Fruit fly (Drosophila melanogaster) whole organism, embryonic: ENCODE measurements around the gene Vha100-2.

Experiments
- Ada2b ChIP-seq: fragments of 200-800 bp; sonication (Bioruptor generic); IDR thresholded peaks from 2 replicates; pipeline ENCODE4 v1.3.6; 2022; ENCODE audit warnings: missing biosample characterization, missing genetic modification characterization
- Atf-2 ChIP-seq: fragments of 200-800 bp; sonication (Bioruptor generic); optimal IDR thresholded peaks from 2 replicates; lab custom pipeline; 2016; ENCODE audit warnings: missing biosample characterization, missing genetic modification characterization
- Awh ChIP-seq: fragments of 200-800 bp; sonication (Bioruptor generic); IDR thresholded peaks from 2 replicates; pipeline ENCODE4, ENCODE4 v1.3.6; 2022; ENCODE audit warnings: missing biosample characterization, missing genetic modification characterization
- Bdp1 ChIP-seq: fragments of 200-800 bp; sonication (Bioruptor generic); optimal IDR thresholded peaks from 3 replicates; lab custom pipeline; 2016; ENCODE audit warnings: missing biosample characterization, missing genetic modification characterization
- CG10274 ChIP-seq: fragments of 200-800 bp; sonication (Bioruptor generic); optimal IDR thresholded peaks from 3 replicates; lab custom pipeline; 2017; ENCODE audit warnings: missing biosample characterization, mild to moderate bottlenecking, missing genetic modification characterization
- CG10462 ChIP-seq: fragments of 200-800 bp; sonication (Bioruptor generic); optimal IDR thresholded peaks from 2 replicates; lab custom pipeline; 2016; ENCODE audit warnings: missing biosample characterization, missing genetic modification characterization
- CG11696 ChIP-seq: fragments of 200-800 bp; sonication (Bioruptor generic); IDR thresholded peaks from 2 replicates; pipeline ENCODE4 v1.3.6; 2022; ENCODE audit warnings: missing biosample characterization, missing genetic modification characterization
- CG12744 ChIP-seq: fragments of 200-800 bp; sonication (Bioruptor generic); optimal IDR thresholded peaks from 2 replicates; lab custom pipeline; 2016; ENCODE audit warnings: missing biosample characterization, missing genetic modification characterization
- CG13624 ChIP-seq: fragments of 200-800 bp; sonication (Bioruptor generic); optimal IDR thresholded peaks from 2 replicates; lab custom pipeline; 2016; ENCODE audit warnings: missing biosample characterization, missing genetic modification characterization
- CG14667 ChIP-seq: fragments of 200-800 bp; sonication (Bioruptor generic); IDR thresholded peaks from 2 replicates; pipeline ENCODE4 v1.3.6; 2022; ENCODE audit warnings: missing biosample characterization, missing genetic modification characterization
- CG15011 ChIP-seq: fragments of 200-800 bp; sonication (Bioruptor generic); optimal IDR thresholded peaks from 3 replicates; lab custom pipeline; 2018; ENCODE audit warnings: missing biosample characterization, mild to moderate bottlenecking, missing genetic modification characterization
- CG15514 ChIP-seq: fragments of 200-800 bp; sonication (Bioruptor generic); optimal IDR thresholded peaks from 3 replicates; lab custom pipeline; 2017; ENCODE audit warnings: missing biosample characterization, missing genetic modification characterization, mild to moderate bottlenecking, moderate library complexity, missing genetic modification reagents
- CG1792 ChIP-seq: fragments of 200-800 bp; sonication (Bioruptor generic); optimal IDR thresholded peaks from 2 replicates; lab custom pipeline; 2016; ENCODE audit warnings: missing biosample characterization, missing genetic modification characterization
- CG18599 ChIP-seq: fragments of 200-800 bp; sonication (Bioruptor generic); optimal IDR thresholded peaks from 3 replicates; lab custom pipeline; 2017; ENCODE audit warnings: missing biosample characterization, missing genetic modification characterization, mild to moderate bottlenecking, moderate library complexity, missing genetic modification reagents
- CG2889 ChIP-seq: fragments of 200-800 bp; sonication (Bioruptor generic); IDR thresholded peaks from 3 replicates; pipeline ENCODE4 v1.3.6; 2022; ENCODE audit warnings: missing biosample characterization, missing genetic modification characterization
- CG34224 ChIP-seq: fragments of 200-800 bp; sonication (Bioruptor generic); IDR thresholded peaks from 3 replicates; pipeline ENCODE4 v1.3.6; 2022; ENCODE audit warnings: missing biosample characterization, missing genetic modification characterization; ENCODE audit not compliant: partially characterized antibody
- CG3995 ChIP-seq: fragments of 200-800 bp; sonication (Bioruptor generic); optimal IDR thresholded peaks from 3 replicates; lab custom pipeline; 2016; ENCODE audit warnings: missing biosample characterization, missing genetic modification characterization
- CG42726 ChIP-seq: fragments of 200-800 bp; sonication (Bioruptor generic); IDR thresholded peaks from 2 replicates; pipeline ENCODE4 v1.3.6; 2022; ENCODE audit warnings: missing biosample characterization, missing genetic modification characterization; ENCODE audit not compliant: partially characterized antibody
- CG4424 ChIP-seq: fragments of 200-800 bp; sonication (Bioruptor generic); optimal IDR thresholded peaks from 3 replicates; lab custom pipeline; 2016; ENCODE audit warnings: missing biosample characterization, missing genetic modification characterization
- CG7928 ChIP-seq: fragments of 200-800 bp; sonication (Bioruptor generic); optimal IDR thresholded peaks from 2 replicates; lab custom pipeline; 2017; ENCODE audit warnings: missing biosample characterization, mild to moderate bottlenecking, missing genetic modification characterization
- CG8388 ChIP-seq: fragments of 200-800 bp; sonication (Bioruptor generic); optimal IDR thresholded peaks from 2 replicates; lab custom pipeline; 2019; ENCODE audit warnings: missing biosample characterization, mild to moderate bottlenecking, missing genetic modification characterization, moderate library complexity
- CG9797 ChIP-seq: fragments of 200-800 bp; sonication (Bioruptor generic); optimal IDR thresholded peaks from 3 replicates; lab custom pipeline; 2018; ENCODE audit warnings: missing biosample characterization, mild to moderate bottlenecking, missing genetic modification characterization
- CG9876 ChIP-seq: fragments of 200-800 bp; sonication (Bioruptor generic); optimal IDR thresholded peaks from 2 replicates; lab custom pipeline; 2016; ENCODE audit warnings: missing biosample characterization, missing genetic modification characterization
- Dek ChIP-seq: fragments of 200-800 bp; sonication (Bioruptor generic); optimal IDR thresholded peaks from 3 replicates; lab custom pipeline; 2019; ENCODE audit warnings: missing biosample characterization, mild to moderate bottlenecking, missing genetic modification characterization, moderate library complexity
- Ets97D ChIP-seq: fragments of 200-800 bp; sonication (Bioruptor generic); optimal IDR thresholded peaks from 3 replicates; lab custom pipeline; 2016; ENCODE audit warnings: missing biosample characterization, missing genetic modification characterization
- H15 ChIP-seq: fragments of 200-800 bp; sonication (Bioruptor generic); IDR thresholded peaks from 3 replicates; pipeline ENCODE4 v1.3.6; 2022; ENCODE audit warnings: missing biosample characterization, missing genetic modification characterization
- H2.0 ChIP-seq: fragments of 200-800 bp; sonication (Bioruptor generic); IDR thresholded peaks from 2 replicates; pipeline ENCODE4 v1.3.6; 2022; ENCODE audit warnings: missing biosample characterization, missing genetic modification characterization
- HHEX ChIP-seq: fragments of 200-800 bp; sonication (Bioruptor generic); optimal IDR thresholded peaks from 3 replicates; lab custom pipeline; 2017; ENCODE audit warnings: missing biosample characterization, mild to moderate bottlenecking, missing genetic modification characterization, missing genetic modification reagents
- HLH54F ChIP-seq: fragments of 200-800 bp; sonication (Bioruptor generic); optimal IDR thresholded peaks from 3 replicates; lab custom pipeline; 2016; ENCODE audit warnings: missing biosample characterization, missing genetic modification characterization
- Lim3 ChIP-seq: fragments of 200-800 bp; sonication (Bioruptor generic); IDR thresholded peaks from 2 replicates; pipeline ENCODE4 v1.3.6; 2022; ENCODE audit warnings: missing biosample characterization, missing genetic modification characterization
- Side ChIP-seq: fragments of 200-800 bp; sonication (Bioruptor generic); optimal IDR thresholded peaks from 2 replicates; lab custom pipeline; 2016; ENCODE audit warnings: missing biosample characterization, missing genetic modification characterization
- Sox100B ChIP-seq: fragments of 200-800 bp; sonication (Bioruptor generic); optimal IDR thresholded peaks from 3 replicates; lab custom pipeline; 2018; ENCODE audit warnings: missing biosample characterization, mild to moderate bottlenecking, missing genetic modification characterization
- bowl ChIP-seq: fragments of 200-800 bp; sonication (Bioruptor generic); IDR thresholded peaks from 2 replicates; pipeline ENCODE4 v1.3.6; 2022; ENCODE audit warnings: missing biosample characterization, missing genetic modification characterization
- bsh ChIP-seq, 2 experiments: fragments of 200-800 bp; sonication (Bioruptor generic); optimal IDR thresholded peaks; 2 replicates each; lab custom pipeline; 2017 to 2018; ENCODE audit warnings: mild to moderate bottlenecking in 2 of 2, missing biosample characterization in 2 of 2, missing genetic modification characterization in 2 of 2, moderate library complexity in 1 of 2
- cg ChIP-seq: fragments of 200-800 bp; sonication (Bioruptor generic); optimal IDR thresholded peaks from 3 replicates; lab custom pipeline; 2019; ENCODE audit warnings: missing biosample characterization, mild to moderate bottlenecking, missing genetic modification characterization, moderate library complexity
- da ChIP-seq: fragments of 200-800 bp; sonication (Bioruptor generic); optimal IDR thresholded peaks from 2 replicates; lab custom pipeline; 2016; ENCODE audit warnings: missing biosample characterization, missing genetic modification characterization
- dan ChIP-seq: fragments of 200-800 bp; sonication (Bioruptor generic); IDR thresholded peaks from 2 replicates; pipeline ENCODE4 v1.3.6; 2022; ENCODE audit warnings: missing biosample characterization, missing genetic modification characterization
- dati ChIP-seq: fragments of 200-800 bp; sonication (Bioruptor generic); IDR thresholded peaks from 2 replicates; pipeline ENCODE4 v1.3.6; 2022; ENCODE audit warnings: missing biosample characterization, missing genetic modification characterization
- grau ChIP-seq: fragments of 200-800 bp; optimal IDR thresholded peaks from 3 replicates; lab custom pipeline; 2019; ENCODE audit warnings: missing biosample characterization, mild to moderate bottlenecking, missing genetic modification characterization, moderate library complexity
- knrl ChIP-seq: fragments of 200-800 bp; sonication (Bioruptor generic); IDR thresholded peaks from 3 replicates; pipeline ENCODE4 v1.3.6; 2022; ENCODE audit warnings: missing biosample characterization, missing genetic modification characterization; ENCODE audit not compliant: partially characterized antibody
- lola ChIP-seq, 3 experiments: fragments of >200 bp in 2 of 3; fragments of 200-800 bp in 1 of 3; sonication (Bioruptor generic) in 1 of 3; optimal IDR thresholded peaks; 2 replicates each; lab custom pipeline; 2017 to 2019; ENCODE audit warnings: missing biosample characterization in 3 of 3, missing genetic modification characterization in 3 of 3, mild to moderate bottlenecking in 1 of 3, moderate library complexity in 1 of 3
- pfk ChIP-seq: fragments of 200-800 bp; sonication (Bioruptor generic); optimal IDR thresholded peaks from 2 replicates; lab custom pipeline; 2018; ENCODE audit warnings: missing biosample characterization, mild to moderate bottlenecking, missing genetic modification characterization, moderate library complexity
- sc ChIP-seq, 3 experiments: fragments of >200 bp in 2 of 3; fragments of 200-800 bp in 1 of 3; sonication (Bioruptor generic) in 1 of 3; optimal IDR thresholded peaks; 2 replicates in 2 of 3; 3 replicates in 1 of 3; lab custom pipeline; 2017; ENCODE audit warnings: mild to moderate bottlenecking in 1 of 3, missing biosample characterization in 1 of 3, missing genetic modification characterization in 1 of 3, missing genetic modification reagents in 1 of 3
- sisA ChIP-seq: fragments of 200-800 bp; sonication (Bioruptor generic); IDR thresholded peaks from 2 replicates; pipeline ENCODE4 v1.3.6; 2022; ENCODE audit warnings: missing biosample characterization, missing genetic modification characterization
- tio ChIP-seq: fragments of 200-800 bp; sonication (Bioruptor generic); optimal IDR thresholded peaks from 2 replicates; lab custom pipeline; 2017; ENCODE audit warnings: missing biosample characterization, missing genetic modification characterization, inconsistent platforms
- twi ChIP-seq: fragments of 200-800 bp; optimal IDR thresholded peaks from 2 replicates; lab custom pipeline; 2019; ENCODE audit warnings: missing biosample characterization, mild to moderate bottlenecking, missing genetic modification characterization, moderate library complexity
- wek ChIP-seq: fragments of 200-800 bp; sonication (Bioruptor generic); optimal IDR thresholded peaks from 3 replicates; lab custom pipeline; 2018; ENCODE audit warnings: missing biosample characterization, mild to moderate bottlenecking, missing genetic modification characterization, moderate library complexity
- zen ChIP-seq: fragments of 200-800 bp; sonication (Bioruptor generic); optimal IDR thresholded peaks from 3 replicates; lab custom pipeline; 2018; ENCODE audit warnings: missing biosample characterization, mild to moderate bottlenecking, missing genetic modification characterization, moderate library complexity

Vha100-2 gene

dm6 chr3R:18396801-18397604 lies 2.0 kb downstream of the Vha100-2 start, which contains the start of gene Vti1b (continued):
- TF ChIP-seq grau, result peak; percentile 100
- peak; percentile 60 for TF ChIP-seq wek
- TF ChIP-seq Atf-2 (GFP tag; lab: Kevin White, UChicago), result peak; percentile 95
- TF ChIP-seq CG10274 (GFP tag; lab: Kevin White, UChicago), result peak; percentile 83
- TF ChIP-seq Sox100B (GFP tag; lab: Kevin White, UChicago), result peak; percentile 91
- peak; percentile 69; the same call in 1 of the 2 replicates for TF ChIP-seq CG11696
- peak; percentile 94 for TF ChIP-seq H2.0 (GFP tag; lab: Robert Waterston, UW)
- peak; percentile 71 for TF ChIP-seq CG7928 (GFP tag; lab: Kevin White, UChicago)
- peak; percentile 90 for TF ChIP-seq CG12744 (GFP tag; lab: Kevin White, UChicago)
- peak; percentile 96 for TF ChIP-seq CG4424
- peak; percentile 63 for TF ChIP-seq CG3995 (GFP tag; lab: Kevin White, UChicago)
- peak; percentile 79 for TF ChIP-seq dati (GFP tag; lab: Robert Waterston, UW)
- TF ChIP-seq CG2889 (GFP tag; lab: Robert Waterston, UW), result peak; percentile 85; the same call in 2 of the 3 replicates
- TF ChIP-seq bsh (GFP tag; optimal IDR thresholded peaks at IDR 0.05; lab: Kevin White, UChicago), result peak; percentile 91 to 98
- TF ChIP-seq Ada2b (GFP tag; lab: Robert Waterston, UW), result peak; percentile 92
- TF ChIP-seq CG10462 (GFP tag; lab: Kevin White, UChicago), result peak; percentile 75
- peak; percentile 96 for TF ChIP-seq sisA
- TF ChIP-seq Bdp1, result peak; percentile 82
- TF ChIP-seq CG15011 (GFP tag; lab: Kevin White, UChicago), result peak; percentile 85
- TF ChIP-seq lola (GFP tag; optimal IDR thresholded peaks at IDR 0.05; lab: Kevin White, UChicago), result peak in 1 of 3 experiments; percentile 91
- no peak for TF ChIP-seq knrl
- TF ChIP-seq twi (tag; lab: Kevin White, UChicago), result peak; percentile 83
- TF ChIP-seq CG1792, result peak; percentile 88
- TF ChIP-seq HHEX (GFP tag; lab: Kevin White, UChicago), result peak; percentile 94
- TF ChIP-seq da (GFP tag; lab: Kevin White, UChicago), result peak; percentile 79
- peak; percentile 91 for TF ChIP-seq H15 (GFP tag; lab: Robert Waterston, UW)
- no peak for TF ChIP-seq pfk (GFP tag; lab: Kevin White, UChicago)
- TF ChIP-seq Side (GFP tag; lab: Kevin White, UChicago), result peak; percentile 88
- TF ChIP-seq tio (GFP tag; lab: Kevin White, UChicago), result peak; percentile 90
- peak; percentile 43 for TF ChIP-seq CG9797
- peak; percentile 85 for TF ChIP-seq CG9876
- peak; percentile 85 for TF ChIP-seq Dek (tag; lab: Kevin White, UChicago)
- peak; percentile 83 for TF ChIP-seq dan (GFP tag; lab: Robert Waterston, UW)
- TF ChIP-seq CG34224 (GFP tag; lab: Robert Waterston, UW), result peak; percentile 47
- TF ChIP-seq CG42726 (GFP tag; lab: Robert Waterston, UW), result no peak
- peak; percentile 90 for TF ChIP-seq cg (GFP tag; lab: Kevin White, UChicago)
- peak; percentile 81 for TF ChIP-seq bowl (GFP tag; lab: Robert Waterston, UW)
- TF ChIP-seq CG18599 (GFP tag; lab: Kevin White, UChicago), result peak; percentile 95
- peak; percentile 87 for TF ChIP-seq CG14667
- TF ChIP-seq CG13624 (GFP tag; lab: Kevin White, UChicago), result peak; percentile 90
- TF ChIP-seq zen (tag; lab: Kevin White, UChicago), result peak; percentile 89
- TF ChIP-seq Lim3 (GFP tag; lab: Robert Waterston, UW), result peak; percentile 88
- TF ChIP-seq sc (optimal IDR thresholded peaks at IDR 0.05; lab: Kevin White, UChicago), result no peak
- peak; percentile 93 for TF ChIP-seq sc (GFP tag; optimal IDR thresholded peaks at IDR 0.05; lab: Kevin White, UChicago)
- TF ChIP-seq CG15514 (GFP tag; lab: Kevin White, UChicago), result peak; percentile 78
- TF ChIP-seq HLH54F, result peak; percentile 92
- peak; percentile 92 for TF ChIP-seq CG8388 (GFP tag; lab: Kevin White, UChicago)
- peak; percentile 84 for TF ChIP-seq Awh (GFP tag; lab: Robert Waterston, UW)
- TF ChIP-seq Ets97D (GFP tag; lab: Kevin White, UChicago), result peak; percentile 78
